Worm (Caenorhabditis elegans) whole organism, late embryonic: Measurements from ENCODE around the gene cal-4.

Experiments used
- C08G9.2 ChIP-seq: sonication (generic microtip); optimal IDR thresholded peaks from 2 replicates; lab custom pipeline; 2016; ENCODE audit warnings: mild to moderate bottlenecking, missing genetic modification characterization, moderate library complexity, missing compliant biosample characterization
- F13H6.1 ChIP-seq: sonication (generic microtip); optimal IDR thresholded peaks from 2 replicates; lab custom pipeline; 2016; ENCODE audit warnings: missing genetic modification characterization, missing compliant biosample characterization
- K02D7.2 ChIP-seq: sonication (generic microtip); optimal IDR thresholded peaks from 2 replicates; lab custom pipeline; 2017; ENCODE audit warnings: mild to moderate bottlenecking, missing genetic modification characterization, missing compliant biosample characterization
- K09A11.1 ChIP-seq: sonication (generic microtip); optimal IDR thresholded peaks from 2 replicates; lab custom pipeline; 2017; ENCODE audit warnings: antibody characterized with exemption, mild to moderate bottlenecking, missing genetic modification characterization, missing compliant biosample characterization; ENCODE audit not compliant: insufficient read depth
- ceh-18 ChIP-seq: sonication (generic microtip); optimal IDR thresholded peaks from 2 replicates; lab custom pipeline; 2016; ENCODE audit warnings: missing genetic modification characterization, missing compliant biosample characterization
- ceh-24 ChIP-seq: sonication (generic microtip); optimal IDR thresholded peaks from 2 replicates; lab custom pipeline; 2016; ENCODE audit warnings: mild to moderate bottlenecking, missing genetic modification characterization, missing compliant biosample characterization
- ceh-30 ChIP-seq: fragments of 150-350 bp; optimal IDR thresholded peaks from 2 replicates; lab custom pipeline; 2014; ENCODE audit warnings: missing biosample characterization, missing genetic modification characterization
- ceh-31 ChIP-seq: sonication (generic microtip); optimal IDR thresholded peaks from 2 replicates; lab custom pipeline; 2016; ENCODE audit warnings: missing genetic modification characterization, missing compliant biosample characterization
- ceh-34 ChIP-seq: sonication (generic microtip); optimal IDR thresholded peaks from 2 replicates; lab custom pipeline; 2016; ENCODE audit warnings: mild to moderate bottlenecking, missing genetic modification characterization, missing compliant biosample characterization
- ceh-48 ChIP-seq: sonication (generic microtip); optimal IDR thresholded peaks from 2 replicates; lab custom pipeline; 2016; ENCODE audit warnings: missing genetic modification characterization, inconsistent platforms, missing compliant biosample characterization
- elt-2 ChIP-seq: sonication (generic microtip); optimal IDR thresholded peaks from 2 replicates; lab custom pipeline; 2016; ENCODE audit warnings: missing genetic modification reagents, missing genetic modification characterization, missing compliant biosample characterization
- elt-4 ChIP-seq: sonication (generic microtip); optimal IDR thresholded peaks from 2 replicates; lab custom pipeline; 2016; ENCODE audit warnings: missing genetic modification characterization, missing compliant biosample characterization
- ets-4 ChIP-seq: sonication (generic microtip); optimal IDR thresholded peaks from 2 replicates; lab custom pipeline; 2016; ENCODE audit warnings: missing genetic modification characterization, missing compliant biosample characterization
- eyg-1 ChIP-seq: sonication (generic microtip); optimal IDR thresholded peaks from 2 replicates; lab custom pipeline; 2016; ENCODE audit warnings: missing genotype, missing genetic modification characterization, missing compliant biosample characterization
- fax-1 ChIP-seq: sonication (generic microtip); optimal IDR thresholded peaks from 2 replicates; lab custom pipeline; 2016; ENCODE audit warnings: missing genotype, missing genetic modification characterization, missing compliant biosample characterization
- fkh-6 ChIP-seq: sonication (generic microtip); optimal IDR thresholded peaks from 2 replicates; lab custom pipeline; 2016; ENCODE audit warnings: missing genetic modification characterization, missing compliant biosample characterization
- hlh-15 ChIP-seq: sonication (generic microtip); optimal IDR thresholded peaks from 2 replicates; lab custom pipeline; 2016; ENCODE audit warnings: missing genetic modification characterization, missing compliant biosample characterization
- hlh-30 ChIP-seq: sonication (generic microtip); optimal IDR thresholded peaks from 2 replicates; lab custom pipeline; 2017; ENCODE audit warnings: antibody characterized with exemption, missing genetic modification characterization, missing compliant biosample characterization; ENCODE audit not compliant: insufficient read depth
- hlh-8 ChIP-seq: sonication (generic microtip); optimal IDR thresholded peaks from 2 replicates; lab custom pipeline; 2016; ENCODE audit warnings: missing genotype, missing genetic modification characterization, missing compliant biosample characterization
- lim-6 ChIP-seq: sonication (generic microtip); optimal IDR thresholded peaks from 2 replicates; lab custom pipeline; 2016; ENCODE audit warnings: missing genetic modification characterization, missing compliant biosample characterization
- madf-2 ChIP-seq: sonication (generic microtip); optimal IDR thresholded peaks from 2 replicates; lab custom pipeline; 2017; ENCODE audit warnings: missing genetic modification characterization, missing compliant biosample characterization
- nfya-1 ChIP-seq: sonication (generic microtip); optimal IDR thresholded peaks from 2 replicates; lab custom pipeline; 2017; ENCODE audit warnings: missing genetic modification characterization, mild to moderate bottlenecking, missing compliant biosample characterization, antibody characterized with exemption, moderate library complexity
- nhr-11 ChIP-seq: fragments of 150-350 bp; optimal IDR thresholded peaks from 2 replicates; lab custom pipeline; 2014; ENCODE audit warnings: missing biosample characterization, missing genetic modification characterization
- npax-4 ChIP-seq: sonication (generic microtip); optimal IDR thresholded peaks from 2 replicates; lab custom pipeline; 2016; ENCODE audit warnings: missing genetic modification characterization, missing compliant biosample characterization
- odd-2 ChIP-seq: sonication (generic microtip); optimal IDR thresholded peaks from 2 replicates; lab custom pipeline; 2017; ENCODE audit warnings: antibody characterized with exemption, mild to moderate bottlenecking, missing genetic modification characterization, missing compliant biosample characterization
- pax-1 ChIP-seq: fragments of 150-350 bp; optimal IDR thresholded peaks from 2 replicates; lab custom pipeline; 2014; ENCODE audit warnings: missing biosample characterization, missing genetic modification characterization
- pha-4 ChIP-seq: fragments of 150-350 bp; optimal IDR thresholded peaks from 2 replicates; lab custom pipeline; 2018; ENCODE audit warnings: missing biosample characterization, missing genetic modification reagents, missing genetic modification characterization
- pqm-1 ChIP-seq: sonication (generic microtip); optimal IDR thresholded peaks from 2 replicates; lab custom pipeline; 2016; ENCODE audit warnings: missing genetic modification characterization, missing compliant biosample characterization
- pros-1 ChIP-seq: fragments of 150-350 bp; optimal IDR thresholded peaks from 2 replicates; lab custom pipeline; 2014; ENCODE audit warnings: missing biosample characterization, missing genetic modification reagents, missing genetic modification characterization
- ref-2 ChIP-seq: sonication (generic microtip); optimal IDR thresholded peaks from 2 replicates; lab custom pipeline; 2016; ENCODE audit warnings: missing genetic modification characterization, missing compliant biosample characterization
- rnt-1 ChIP-seq: sonication (generic microtip); optimal IDR thresholded peaks from 2 replicates; lab custom pipeline; 2016; ENCODE audit warnings: missing genetic modification characterization, missing compliant biosample characterization
- sox-2 ChIP-seq: fragments of 200-800 bp; sonication (Bioruptor generic); IDR thresholded peaks from 2 replicates; pipeline ENCODE4 v1.3.6; 2022; ENCODE audit warnings: missing genetic modification reagents, missing genetic modification characterization, missing compliant biosample characterization
- syd-9 ChIP-seq: sonication (generic microtip); optimal IDR thresholded peaks from 2 replicates; lab custom pipeline; 2016; ENCODE audit warnings: mild to moderate bottlenecking, missing genetic modification characterization, moderate library complexity, missing compliant biosample characterization
- tbx-2 ChIP-seq: sonication (generic microtip); optimal IDR thresholded peaks from 2 replicates; lab custom pipeline; 2016; ENCODE audit warnings: missing genetic modification characterization, missing compliant biosample characterization
- tbx-7 ChIP-seq: sonication (generic microtip); optimal IDR thresholded peaks from 2 replicates; lab custom pipeline; 2016; ENCODE audit warnings: missing genotype, missing genetic modification characterization, missing compliant biosample characterization
- ttx-3 ChIP-seq: sonication (generic microtip); optimal IDR thresholded peaks from 2 replicates; lab custom pipeline; 2016; ENCODE audit warnings: missing genetic modification reagents, missing genetic modification characterization, missing compliant biosample characterization
- unc-3 ChIP-seq, 2 experiments: fragments of 200-800 bp in 1 of 2; sonication (Bioruptor generic) in 1 of 2; sonication (generic microtip) in 1 of 2; conservative IDR thresholded peaks in 1 of 2; optimal IDR thresholded peaks in 1 of 2; 2 replicates each; pipeline versions ENCODE4 v1.3.6 to Lab custom; 2016 to 2022; ENCODE audit warnings: missing compliant biosample characterization in 2 of 2, missing genetic modification characterization in 2 of 2, missing genetic modification reagents in 1 of 2
- unc-42 ChIP-seq: sonication (generic microtip); optimal IDR thresholded peaks from 2 replicates; lab custom pipeline; 2016; ENCODE audit warnings: missing genotype, missing genetic modification characterization, missing compliant biosample characterization
- zip-5 ChIP-seq: sonication (generic microtip); optimal IDR thresholded peaks from 2 replicates; lab custom pipeline; 2016; ENCODE audit warnings: missing genetic modification characterization, missing compliant biosample characterization
- ztf-16 ChIP-seq: sonication (generic microtip); optimal IDR thresholded peaks from 2 replicates; lab custom pipeline; 2017; ENCODE audit warnings: missing genetic modification characterization, missing compliant biosample characterization

Gene cal-4

ce11 chrIV:10533639-10534038, 12.4 kb downstream of the cal-4 start, which contains the start of gene T07G12.3:
T07G12.3 (plus strand) TSS chrIV:10533939.
- TF ChIP-seq eyg-1 (no peak), odd-2 (no peak), C08G9.2 (tag; lab: Kevin White, UChicago) (no peak), npax-4 (tag; lab: Kevin White, UChicago) (no peak), ttx-3 (tag; lab: Kevin White, UChicago) (no peak), ceh-34 (no peak), hlh-8 (tag; lab: Kevin White, UChicago) (no peak), tbx-7 (tag; lab: Kevin White, UChicago) (no peak), zip-5 (tag; lab: Kevin White, UChicago) (no peak), pax-1 (tag; lab: Kevin White, UChicago) (no peak), nhr-11 (tag; lab: Kevin White, UChicago) (no peak), hlh-15 (tag; lab: Kevin White, UChicago) (no peak), ceh-48 (tag; lab: Kevin White, UChicago) (no peak), rnt-1 (tag; lab: Kevin White, UChicago) (no peak), ceh-18 (tag; lab: Kevin White, UChicago) (no peak), pha-4 (no peak), fax-1 (no peak)

ce11 chrIV:10538584-10538983, 17.4 kb downstream of the cal-4 start, which contains the start of gene T07G12.4:
T07G12.4 (minus strand) TSS chrIV:10538684.
- no peak for TF ChIP-seq unc-42
- no peak for TF ChIP-seq F13H6.1 (tag; lab: Kevin White, UChicago)
- no peak for TF ChIP-seq madf-2 (tag; lab: Kevin White, UChicago)
- no peak for TF ChIP-seq fkh-6 (tag; lab: Kevin White, UChicago)
- TF ChIP-seq ztf-16 (tag; lab: Kevin White, UChicago), result no peak
- no peak for TF ChIP-seq pros-1 (tag; lab: Kevin White, UChicago)
- TF ChIP-seq nfya-1 (tag; lab: Kevin White, UChicago), result no peak
- no peak for TF ChIP-seq tbx-7 (tag; lab: Kevin White, UChicago)
- TF ChIP-seq lim-6, result no peak
- no peak for TF ChIP-seq ceh-30 (tag; lab: Kevin White, UChicago)
- no peak for TF ChIP-seq zip-5 (tag; lab: Kevin White, UChicago)
- TF ChIP-seq C08G9.2 (tag; lab: Kevin White, UChicago), result no peak
- no peak for TF ChIP-seq K09A11.1 (tag; lab: Kevin White, UChicago)
- TF ChIP-seq ref-2, result no peak
- no peak for TF ChIP-seq pqm-1

ce11 chrIV:10542283-10542682, 21.1 kb downstream of the cal-4 start:
- TF ChIP-seq rnt-1 (tag; lab: Kevin White, UChicago), result no peak
- no peak for TF ChIP-seq tbx-7 (tag; lab: Kevin White, UChicago)
- no peak for TF ChIP-seq ceh-31 (tag; lab: Kevin White, UChicago)
- TF ChIP-seq ceh-48 (tag; lab: Kevin White, UChicago), result no peak
- TF ChIP-seq unc-3 (GFP tag; conservative IDR thresholded peaks at IDR 0.05; lab: Robert Waterston, UW), result no peak
- no peak for TF ChIP-seq unc-3 (tag; optimal IDR thresholded peaks at IDR 0.05; lab: Kevin White, UChicago)
- TF ChIP-seq tbx-2, result no peak
- no peak for TF ChIP-seq elt-4
- no peak for TF ChIP-seq odd-2
- no peak for TF ChIP-seq ceh-24 (tag; lab: Kevin White, UChicago)
- no peak for TF ChIP-seq ceh-34
- no peak for TF ChIP-seq nfya-1 (tag; lab: Kevin White, UChicago)
- TF ChIP-seq ceh-30 (tag; lab: Kevin White, UChicago), result no peak
- no peak for TF ChIP-seq syd-9
- TF ChIP-seq zip-5 (tag; lab: Kevin White, UChicago), result no peak
- no peak for TF ChIP-seq ets-4
- TF ChIP-seq eyg-1, result no peak
- no peak for TF ChIP-seq K02D7.2 (tag; lab: Kevin White, UChicago)
- TF ChIP-seq pax-1 (tag; lab: Kevin White, UChicago), result no peak

ce11 chrIV:10543361-10543760, 22.2 kb downstream of the cal-4 start:
- TF ChIP-seq ceh-18 (tag; lab: Kevin White, UChicago) (no peak), sox-2 (GFP tag; lab: Robert Waterston, UW) (no peak), elt-2 (tag; lab: Kevin White, UChicago) (no peak), odd-2 (no peak), ceh-48 (tag; lab: Kevin White, UChicago) (no peak), hlh-15 (tag; lab: Kevin White, UChicago) (no peak), eyg-1 (no peak), hlh-30 (tag; lab: Kevin White, UChicago) (no peak), pax-1 (tag; lab: Kevin White, UChicago) (no peak), ttx-3 (tag; lab: Kevin White, UChicago) (no peak)
